Fruit fly (Drosophila melanogaster) whole organism, embryonic: ENCODE measurements around the gene Mnn1.

Source experiments
- CG15514 ChIP-seq: fragments of 200-800 bp; sonication (Bioruptor generic); optimal IDR thresholded peaks from 3 replicates; lab custom pipeline; 2017; ENCODE audit warnings: missing biosample characterization, missing genetic modification characterization, mild to moderate bottlenecking, moderate library complexity, missing genetic modification reagents
- CG34224 ChIP-seq: fragments of 200-800 bp; sonication (Bioruptor generic); IDR thresholded peaks from 3 replicates; pipeline ENCODE4 v1.3.6; 2022; ENCODE audit warnings: missing biosample characterization, missing genetic modification characterization; ENCODE audit not compliant: partially characterized antibody
- Drgx ChIP-seq: fragments of 200-800 bp; sonication (Bioruptor generic); IDR thresholded peaks from 2 replicates; pipeline ENCODE4 v1.3.6; 2022; ENCODE audit warnings: missing biosample characterization, missing genetic modification characterization
- bigmax ChIP-seq: fragments of 200-800 bp; sonication (Bioruptor generic); optimal IDR thresholded peaks from 2 replicates; lab custom pipeline; 2018; ENCODE audit warnings: missing biosample characterization, mild to moderate bottlenecking, missing genetic modification characterization
- dmrt99B ChIP-seq: fragments of 200-800 bp; sonication (Bioruptor generic); optimal IDR thresholded peaks from 2 replicates; lab custom pipeline; 2018; ENCODE audit warnings: missing biosample characterization, mild to moderate bottlenecking, missing genetic modification characterization, moderate library complexity
- gfzf ChIP-seq: fragments of 200-800 bp; sonication (Bioruptor generic); optimal IDR thresholded peaks from 2 replicates; lab custom pipeline; 2016; ENCODE audit warnings: missing biosample characterization, mild to moderate bottlenecking, missing genetic modification characterization, moderate library complexity
- nerfin-2 ChIP-seq: fragments of 200-800 bp; sonication (Bioruptor generic); IDR thresholded peaks from 2 replicates; pipeline ENCODE4 v1.3.6; 2022; ENCODE audit warnings: missing biosample characterization, missing genetic modification characterization; ENCODE audit not compliant: partially characterized antibody
- sisA ChIP-seq: fragments of 200-800 bp; sonication (Bioruptor generic); IDR thresholded peaks from 2 replicates; pipeline ENCODE4 v1.3.6; 2022; ENCODE audit warnings: missing biosample characterization, missing genetic modification characterization
- vvl ChIP-seq: fragments of 200-800 bp; sonication (Bioruptor generic); IDR thresholded peaks from 2 replicates; pipeline ENCODE4 v1.3.6; 2022; ENCODE audit warnings: missing biosample characterization, missing genetic modification characterization

dm6 chr2L:7042150-7042811 lies 13.8 kb upstream of the Mnn1 start:
- TF ChIP-seq gfzf (GFP tag; lab: Kevin White, UChicago) (peak; percentile 27), nerfin-2 (GFP tag; lab: Robert Waterston, UW) (peak; percentile 46; the same call in 1 of the 2 replicates), CG34224 (peak; percentile 71), bigmax (GFP tag; lab: Kevin White, UChicago) (peak; percentile 42), Drgx (GFP tag; lab: Robert Waterston, UW) (peak; percentile 73), dmrt99B (tag; lab: Kevin White, UChicago) (peak; percentile 41), CG15514 (GFP tag; lab: Kevin White, UChicago) (peak; percentile 86), vvl (GFP tag; lab: Robert Waterston, UW) (peak; percentile 58), sisA (GFP tag; lab: Robert Waterston, UW) (peak; percentile 57)
